Worm (Caenorhabditis elegans): ENCODE data around the gene ivns-1.

DNA sequence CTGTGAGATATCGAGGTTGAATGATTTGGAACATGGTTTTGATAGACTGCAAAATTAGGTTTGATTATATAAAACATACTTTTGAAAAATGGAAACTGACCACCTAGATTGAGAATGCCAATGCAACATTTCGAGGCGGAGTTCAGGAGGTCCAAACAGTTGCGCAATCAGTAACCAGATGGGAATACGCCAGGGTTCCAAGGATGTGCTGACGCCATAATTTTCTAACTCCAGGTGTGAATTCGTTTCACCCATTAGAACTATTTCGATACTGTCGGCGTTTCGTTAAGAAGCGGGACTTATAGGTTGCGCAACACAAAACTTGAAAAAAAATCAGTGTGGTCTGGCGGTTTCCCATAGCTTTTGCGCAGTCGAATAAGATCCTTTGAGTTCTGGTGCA lies 25.7 kb upstream of the ivns-1 start, which contains the start of gene C02B4.3:
- TF ChIP-seq lin-13 (tag; optimal IDR thresholded peaks at IDR 0.05) = no peak
- TF ChIP-seq hlh-1 (tag; optimal IDR thresholded peaks at IDR 0.05) = no peak
- no peak for TF ChIP-seq mab-5 (tag; optimal IDR thresholded peaks at IDR 0.05)
- TF ChIP-seq unc-39 (tag; optimal IDR thresholded peaks at IDR 0.05) = no peak
- no peak for TF ChIP-seq sptf-1 (tag; optimal IDR thresholded peaks at IDR 0.05)
- TF ChIP-seq pha-4 (tag; optimal IDR thresholded peaks at IDR 0.05) = no peak
- no peak for TF ChIP-seq unc-62 (GFP tag; optimal IDR thresholded peaks at IDR 0.05)
